Worm (Caenorhabditis elegans): ENCODE data around the gene T23F11.6.

T23F11.6 gene

ce11 chrIII:4668073-4668472, 20.4 kb upstream of the T23F11.6 start:
- TF ChIP-seq lin-14 (GFP tag; optimal IDR thresholded peaks at IDR 0.05) (peak; percentile 3), pqm-1 (tag; optimal IDR thresholded peaks at IDR 0.05) (peak; percentile 25), efl-1 (optimal IDR thresholded peaks at IDR 0.05) (no peak), efl-1 (GFP tag; optimal IDR thresholded peaks at IDR 0.05 in 1 of 2) (peak in 1 of 2 experiments; percentile 59), nhr-11 (tag; optimal IDR thresholded peaks at IDR 0.05) (no peak), elt-2 (tag; optimal IDR thresholded peaks at IDR 0.05) (peak; percentile 46), lin-35 (GFP tag; optimal IDR thresholded peaks at IDR 0.05) (peak in 1 of 2 experiments; percentile 20)

- TF ChIP-seq zip-4 (GFP tag; optimal IDR thresholded peaks at IDR 0.05) (no peak), egl-13 (tag; optimal IDR thresholded peaks at IDR 0.05) (no peak), ztf-11 (tag; optimal IDR thresholded peaks at IDR 0.05) (peak in 1 of 2 experiments; percentile 25), sox-4 (tag; optimal IDR thresholded peaks at IDR 0.05) (no peak), nhr-47 (tag; optimal IDR thresholded peaks at IDR 0.05) (peak; percentile 51), ces-1 (GFP tag; optimal IDR thresholded peaks at IDR 0.05) (no peak), rnt-1 (tag; optimal IDR thresholded peaks at IDR 0.05) (peak; percentile 29), xbp-1 (tag; optimal IDR thresholded peaks at IDR 0.05) (peak; percentile 39), aly-2 (tag; optimal IDR thresholded peaks at IDR 0.05) (no peak), nhr-84 (tag; optimal IDR thresholded peaks at IDR 0.05) (no peak), unc-86 (tag; optimal IDR thresholded peaks at IDR 0.05) (peak; percentile 25), irx-1 (tag; optimal IDR thresholded peaks at IDR 0.05) (no peak), lsy-2 (tag; optimal IDR thresholded peaks at IDR 0.05) (peak; percentile 33 to 62), dpl-1 (GFP tag; optimal IDR thresholded peaks at IDR 0.05) (peak in 2 of 3 experiments; percentile 3 to 24), unc-62 (GFP tag; optimal IDR thresholded peaks at IDR 0.05) (no peak), swsn-7 (tag; optimal IDR thresholded peaks at IDR 0.05) (peak; percentile 46), lin-35 (GFP tag; optimal IDR thresholded peaks at IDR 0.05) (peak; percentile 25 to 50), mep-1 (tag; optimal IDR thresholded peaks at IDR 0.05) (peak; percentile 66), nhr-237 (tag; optimal IDR thresholded peaks at IDR 0.05) (no peak), tbx-2 (tag; optimal IDR thresholded peaks at IDR 0.05) (peak; percentile 18), lin-14 (GFP tag; optimal IDR thresholded peaks at IDR 0.05) (peak; percentile 94), nhr-71 (tag; optimal IDR thresholded peaks at IDR 0.05) (peak; percentile 61), jun-1 (tag; optimal IDR thresholded peaks at IDR 0.05) (no peak), grh-1 (GFP tag; IDR thresholded peaks at IDR 0.05) (no peak), snpc-4 (tag; optimal IDR thresholded peaks at IDR 0.05) (peak; percentile 31), lin-13 (GFP tag; optimal IDR thresholded peaks at IDR 0.05) (no peak), dsc-1 (tag; optimal IDR thresholded peaks at IDR 0.05) (no peak), snu-23 (GFP tag; optimal IDR thresholded peaks at IDR 0.05) (peak; percentile 61), ceh-90 (tag; optimal IDR thresholded peaks at IDR 0.05) (no peak), mdl-1 (tag; optimal IDR thresholded peaks at IDR 0.05) (peak in 1 of 2 experiments; percentile 32), efl-1 (optimal IDR thresholded peaks at IDR 0.05) (peak; percentile 36 to 37), efl-1 (GFP tag; optimal IDR thresholded peaks at IDR 0.05 in 1 of 2) (peak; percentile 21 to 95), F16B12.6 (tag; optimal IDR thresholded peaks at IDR 0.05) (peak; percentile 8), ceh-82 (tag; optimal IDR thresholded peaks at IDR 0.05) (peak in 2 of 3 experiments; percentile 22 to 63), sptf-1 (tag; optimal IDR thresholded peaks at IDR 0.05) (no peak), nhr-20 (tag; optimal IDR thresholded peaks at IDR 0.05) (peak; percentile 51), ceh-8 (GFP tag; optimal IDR thresholded peaks at IDR 0.05) (no peak), efl-3 (GFP tag; optimal IDR thresholded peaks at IDR 0.05) (no peak), unc-30 (tag; optimal IDR thresholded peaks at IDR 0.05) (no peak), ztf-4 (tag; optimal IDR thresholded peaks at IDR 0.05) (no peak), unc-98 (GFP tag; IDR thresholded peaks at IDR 0.05) (no peak), hlh-17 (GFP tag; optimal IDR thresholded peaks at IDR 0.05; ENCODE audit: borderline replicate concordance) (no peak), skn-1 (tag; optimal IDR thresholded peaks at IDR 0.05) (peak; percentile 71), alr-1 (tag; optimal IDR thresholded peaks at IDR 0.05; ENCODE audit: borderline replicate concordance) (no peak), pqm-1 (tag; optimal IDR thresholded peaks at IDR 0.05) (no peak), sup-37 (GFP tag; optimal IDR thresholded peaks at IDR 0.05) (no peak), elt-3 (tag; optimal IDR thresholded peaks at IDR 0.05) (no peak)
Measured at ce11 chrIII:4666753-4667400, 19.2 kb upstream of the T23F11.6 start.
